Fruit fly (Drosophila melanogaster) whole organism: Measurements from ENCODE around the gene Mhc.

Experiments
- CG8478 ChIP-seq: fragments of >200 bp; optimal IDR thresholded peaks from 2 replicates; lab custom pipeline; 2018; ENCODE audit warnings: inconsistent platforms
- Dll ChIP-seq: fragments of >200 bp; optimal IDR thresholded peaks from 2 replicates; lab custom pipeline; 2017
- EcR ChIP-seq, 2 experiments: fragments of >200 bp; optimal IDR thresholded peaks; 2 replicates each; lab custom pipeline; 2017; ENCODE audit warnings: missing biosample characterization in 2 of 2, missing genetic modification characterization in 2 of 2, missing genetic modification reagents in 2 of 2
- pan ChIP-seq: fragments of >200 bp; optimal IDR thresholded peaks from 2 replicates; lab custom pipeline; 2017
- psq ChIP-seq: fragments of >200 bp; optimal IDR thresholded peaks from 2 replicates; lab custom pipeline; 2017
- usp ChIP-seq: fragments of >200 bp; optimal IDR thresholded peaks from 2 replicates; lab custom pipeline; 2017; ENCODE audit warnings: missing biosample characterization, missing genetic modification characterization, mixed read lengths

DNA sequence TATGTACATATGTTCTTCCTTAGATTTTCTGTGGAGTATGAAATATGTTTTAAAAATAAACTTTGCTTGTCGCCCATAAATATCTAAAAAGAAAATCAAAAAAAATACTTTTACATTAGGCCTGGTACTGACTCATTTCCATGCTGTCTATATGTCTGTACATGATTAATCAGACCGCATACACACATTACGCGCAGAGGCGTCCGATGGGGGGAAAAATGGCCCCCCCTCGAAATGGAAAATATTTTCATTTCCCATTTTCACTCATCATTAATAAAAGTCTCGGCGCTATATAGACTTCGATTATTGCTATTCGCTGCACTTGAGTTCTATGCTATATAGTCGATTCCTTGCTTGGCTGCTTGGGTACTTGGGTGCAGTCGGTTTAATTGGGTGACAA is 4.5 kb upstream of the Mhc start:
- TF ChIP-seq psq (lab: Kevin White, UChicago): no peak
- TF ChIP-seq CG8478: no peak
- no peak for TF ChIP-seq EcR (GFP tag; optimal IDR thresholded peaks at IDR 0.05; lab: Kevin White, UChicago)
- TF ChIP-seq usp (GFP tag; lab: Kevin White, UChicago): no peak
- TF ChIP-seq Dll: no peak
- TF ChIP-seq pan (lab: Kevin White, UChicago): no peak
